Worm (Caenorhabditis elegans) whole organism, young adult: ENCODE data around the gene srab-2.

Source experiments
- B0336.3 ChIP-seq: fragments of 200-800 bp; sonication (Bioruptor generic); IDR thresholded peaks from 2 replicates; pipeline ENCODE4 v1.3.6; 2022; ENCODE audit warnings: missing genetic modification characterization, missing compliant biosample characterization
- C06A6.2 ChIP-seq: fragments of 200-800 bp; sonication (Bioruptor generic); conservative IDR thresholded peaks from 2 replicates; pipeline ENCODE4 v1.3.6; 2022; ENCODE audit warnings: missing genetic modification characterization, missing compliant biosample characterization
- D2030.7 ChIP-seq: fragments of 200-800 bp; sonication (Bioruptor generic); IDR thresholded peaks from 2 replicates; pipeline ENCODE4 v1.3.6; 2022; ENCODE audit warnings: missing genetic modification reagents, missing genetic modification characterization, missing compliant biosample characterization
- F10E7.11 ChIP-seq: sonication (generic microtip); optimal IDR thresholded peaks from 2 replicates; lab custom pipeline; 2017; ENCODE audit warnings: mild to moderate bottlenecking, missing genetic modification characterization, moderate library complexity, missing compliant biosample characterization
- F23B12.7 ChIP-seq: sonication (generic microtip); optimal IDR thresholded peaks from 2 replicates; lab custom pipeline; 2017; ENCODE audit warnings: missing genetic modification characterization, mild to moderate bottlenecking, missing compliant biosample characterization, antibody characterized with exemption, moderate library complexity; ENCODE audit not compliant: insufficient read depth
- F37B4.10 ChIP-seq: fragments of 200-800 bp; sonication (Bioruptor generic); IDR thresholded peaks from 2 replicates; pipeline ENCODE4 v1.3.6; 2022; ENCODE audit warnings: missing genetic modification characterization, missing compliant biosample characterization
- F57C9.4 ChIP-seq: sonication (generic microtip); optimal IDR thresholded peaks from 2 replicates; lab custom pipeline; 2017; ENCODE audit warnings: mild to moderate bottlenecking, missing genetic modification characterization, missing compliant biosample characterization
- K11D2.4 ChIP-seq: fragments of 200-800 bp; sonication (Bioruptor generic); IDR thresholded peaks from 2 replicates; pipeline ENCODE4 v1.3.6; 2022; ENCODE audit warnings: missing genetic modification reagents, missing genetic modification characterization, missing compliant biosample characterization
- T26A5.8 ChIP-seq: sonication (generic microtip); optimal IDR thresholded peaks from 2 replicates; lab custom pipeline; 2016; ENCODE audit warnings: missing genetic modification characterization, missing compliant biosample characterization
- akir-1 ChIP-seq: fragments of 200-800 bp; sonication (Bioruptor generic); optimal IDR thresholded peaks from 2 replicates; lab custom pipeline; 2018; ENCODE audit warnings: mild to moderate bottlenecking, missing genetic modification characterization, moderate library complexity, missing compliant biosample characterization
- aptf-2 ChIP-seq: fragments of 200-800 bp; sonication (Bioruptor generic); conservative IDR thresholded peaks from 2 replicates; pipeline ENCODE4 v1.3.6; 2022; ENCODE audit warnings: missing genetic modification reagents, missing genetic modification characterization, missing compliant biosample characterization
- attf-5 ChIP-seq: fragments of 200-800 bp; sonication (Bioruptor generic); optimal IDR thresholded peaks from 2 replicates; lab custom pipeline; 2018; ENCODE audit warnings: mild to moderate bottlenecking, missing genetic modification characterization, missing compliant biosample characterization
- attf-6 ChIP-seq: fragments of 200-800 bp; sonication (Bioruptor generic); IDR thresholded peaks from 2 replicates; pipeline ENCODE4 v1.3.6; 2022; ENCODE audit warnings: missing genetic modification reagents, missing genetic modification characterization, missing compliant biosample characterization
- bed-1 ChIP-seq: fragments of 200-800 bp; sonication (Bioruptor generic); IDR thresholded peaks from 2 replicates; pipeline ENCODE4 v1.3.6; 2022; ENCODE audit warnings: missing genetic modification reagents, missing genetic modification characterization, missing compliant biosample characterization
- ccch-3 ChIP-seq: fragments of 200-800 bp; sonication (Bioruptor generic); optimal IDR thresholded peaks from 2 replicates; lab custom pipeline; 2018; ENCODE audit warnings: mild to moderate bottlenecking, missing genetic modification characterization, missing compliant biosample characterization
- cebp-1 ChIP-seq, 2 experiments: fragments of 200-800 bp in 1 of 2; sonication (Bioruptor generic) in 1 of 2; sonication (generic microtip) in 1 of 2; IDR thresholded peaks in 1 of 2; optimal IDR thresholded peaks in 1 of 2; 2 replicates each; pipeline versions ENCODE4 v1.3.6 to Lab custom; 2017 to 2022; ENCODE audit warnings: missing compliant biosample characterization in 2 of 2, missing genetic modification characterization in 2 of 2, mild to moderate bottlenecking in 1 of 2, missing genetic modification reagents in 1 of 2, moderate library complexity in 1 of 2
- ceh-27 ChIP-seq: fragments of 200-800 bp; sonication (Bioruptor generic); optimal IDR thresholded peaks from 2 replicates; lab custom pipeline; 2018; ENCODE audit warnings: mild to moderate bottlenecking, missing genetic modification characterization, moderate library complexity, missing compliant biosample characterization
- ceh-40 ChIP-seq: fragments of 200-800 bp; sonication (Bioruptor generic); IDR thresholded peaks from 2 replicates; pipeline ENCODE4 v1.3.6; 2022; ENCODE audit warnings: missing genetic modification characterization, missing compliant biosample characterization
- ceh-79 ChIP-seq: sonication (generic microtip); optimal IDR thresholded peaks from 2 replicates; lab custom pipeline; 2017; ENCODE audit warnings: mild to moderate bottlenecking, missing genetic modification characterization, missing compliant biosample characterization
- ceh-91 ChIP-seq: fragments of 200-800 bp; sonication (Bioruptor generic); IDR thresholded peaks from 2 replicates; pipeline ENCODE4 v1.3.6; 2022; ENCODE audit warnings: missing genetic modification reagents, missing genetic modification characterization, missing compliant biosample characterization
- dpl-1 ChIP-seq: fragments of 150-350 bp; optimal IDR thresholded peaks from 2 replicates; lab custom pipeline; 2014; ENCODE audit warnings: missing biosample characterization, missing genetic modification reagents, missing genetic modification characterization
- egrh-3 ChIP-seq: fragments of 200-800 bp; sonication (Bioruptor generic); IDR thresholded peaks from 2 replicates; pipeline ENCODE4 v1.3.6; 2022; ENCODE audit warnings: missing genetic modification reagents, missing genetic modification characterization, missing compliant biosample characterization
- ekl-4 ChIP-seq: fragments of 200-800 bp; sonication (Bioruptor generic); IDR thresholded peaks from 2 replicates; pipeline ENCODE4 v1.3.6; 2022; ENCODE audit warnings: missing genetic modification reagents, missing genetic modification characterization, missing compliant biosample characterization
- ets-4 ChIP-seq: fragments of 200-800 bp; sonication (Bioruptor generic); optimal IDR thresholded peaks from 2 replicates; lab custom pipeline; 2018; ENCODE audit warnings: mild to moderate bottlenecking, missing genetic modification characterization, missing compliant biosample characterization
- him-1 ChIP-seq: sonication (generic microtip); optimal IDR thresholded peaks from 2 replicates; lab custom pipeline; 2016; ENCODE audit warnings: missing genotype, missing genetic modification reagents, missing genetic modification characterization, missing compliant biosample characterization
- hlh-12 ChIP-seq: sonication (generic microtip); optimal IDR thresholded peaks from 2 replicates; lab custom pipeline; 2016; ENCODE audit warnings: missing genetic modification characterization, missing compliant biosample characterization
- hlh-26 ChIP-seq: fragments of 200-800 bp; sonication (Bioruptor generic); conservative IDR thresholded peaks from 2 replicates; pipeline ENCODE4 v1.3.6; 2022; ENCODE audit warnings: missing genetic modification reagents, missing genetic modification characterization, missing compliant biosample characterization
- hmg-1.2 ChIP-seq: fragments of 200-800 bp; sonication (Bioruptor generic); IDR thresholded peaks from 2 replicates; pipeline ENCODE4 v1.3.6; 2022; ENCODE audit warnings: missing genetic modification reagents, missing genetic modification characterization, missing compliant biosample characterization
- hsf-1 ChIP-seq: fragments of 200-800 bp; sonication (Bioruptor generic); IDR thresholded peaks from 2 replicates; pipeline ENCODE4 v1.3.6; 2022; ENCODE audit warnings: missing genetic modification reagents, missing genetic modification characterization, missing compliant biosample characterization
- lin-26 ChIP-seq: fragments of 200-800 bp; sonication (Bioruptor generic); IDR thresholded peaks from 2 replicates; pipeline ENCODE4 v1.3.6; 2022; ENCODE audit warnings: missing genetic modification reagents, missing genetic modification characterization, missing compliant biosample characterization
- lin-40 ChIP-seq: sonication (generic microtip); optimal IDR thresholded peaks from 2 replicates; lab custom pipeline; 2016; ENCODE audit warnings: missing genetic modification characterization, mild to moderate bottlenecking, missing compliant biosample characterization, missing genotype, missing genetic modification reagents
- lin-54 ChIP-seq: fragments of 200-800 bp; sonication (Bioruptor generic); optimal IDR thresholded peaks from 2 replicates; lab custom pipeline; 2018; ENCODE audit warnings: mild to moderate bottlenecking, missing genetic modification characterization, missing compliant biosample characterization
- lir-1 ChIP-seq: fragments of 200-800 bp; sonication (Bioruptor generic); conservative IDR thresholded peaks from 2 replicates; pipeline ENCODE4 v1.3.6; 2022; ENCODE audit warnings: missing genetic modification reagents, missing genetic modification characterization, missing compliant biosample characterization
- madf-10 ChIP-seq: sonication (generic microtip); optimal IDR thresholded peaks from 2 replicates; lab custom pipeline; 2016; ENCODE audit warnings: mild to moderate bottlenecking, missing genetic modification characterization, missing compliant biosample characterization
- mcd-1 ChIP-seq: fragments of 200-800 bp; sonication (Bioruptor generic); IDR thresholded peaks from 2 replicates; pipeline ENCODE4 v1.3.6; 2022; ENCODE audit warnings: missing genetic modification reagents, missing genetic modification characterization, missing compliant biosample characterization
- nhr-27 ChIP-seq: fragments of 200-800 bp; sonication (Bioruptor generic); optimal IDR thresholded peaks from 2 replicates; lab custom pipeline; 2018; ENCODE audit warnings: mild to moderate bottlenecking, missing genetic modification characterization, moderate library complexity, missing compliant biosample characterization
- nhr-80 ChIP-seq: sonication (generic microtip); optimal IDR thresholded peaks from 2 replicates; lab custom pipeline; 2016; ENCODE audit warnings: missing genetic modification characterization, missing compliant biosample characterization
- snpc-4 ChIP-seq, 5 experiments: fragments of 150-350 bp in 1 of 5; sonication (generic microtip) in 4 of 5; optimal IDR thresholded peaks; 2 replicates each; lab custom pipeline; 2014 to 2018; ENCODE audit warnings: missing genetic modification characterization in 5 of 5, missing biosample characterization in 3 of 5, antibody characterized with exemption in 2 of 5, mild to moderate bottlenecking in 2 of 5, missing compliant biosample characterization in 2 of 5, missing genotype in 2 of 5, moderate library complexity in 2 of 5, missing genetic modification reagents in 1 of 5
- somi-1 ChIP-seq: fragments of 200-800 bp; sonication (Bioruptor generic); optimal IDR thresholded peaks from 2 replicates; lab custom pipeline; 2018; ENCODE audit warnings: mild to moderate bottlenecking, missing genetic modification characterization, missing compliant biosample characterization
- unc-62 ChIP-seq: fragments of 150-350 bp; optimal IDR thresholded peaks from 2 replicates; lab custom pipeline; 2014; ENCODE audit warnings: missing biosample characterization, missing genetic modification reagents, missing genetic modification characterization
- xnd-1 ChIP-seq: sonication (generic microtip); optimal IDR thresholded peaks from 2 replicates; lab custom pipeline; 2016; ENCODE audit warnings: missing genotype, missing genetic modification reagents, missing genetic modification characterization, missing compliant biosample characterization
- zfh-2 ChIP-seq: fragments of 200-800 bp; sonication (Bioruptor generic); conservative IDR thresholded peaks from 2 replicates; pipeline ENCODE4 v1.3.6; 2022; ENCODE audit warnings: missing genetic modification reagents, missing genetic modification characterization, missing compliant biosample characterization
- ztf-18 ChIP-seq: sonication (generic microtip); optimal IDR thresholded peaks from 2 replicates; lab custom pipeline; 2016; ENCODE audit warnings: missing genotype, mild to moderate bottlenecking, missing genetic modification characterization, missing compliant biosample characterization
- ztf-25 ChIP-seq: fragments of 200-800 bp; sonication (Bioruptor generic); IDR thresholded peaks from 2 replicates; pipeline ENCODE4 v1.3.6; 2022; ENCODE audit warnings: missing genetic modification reagents, missing genetic modification characterization, missing compliant biosample characterization

The srab-2 gene

DNA sequence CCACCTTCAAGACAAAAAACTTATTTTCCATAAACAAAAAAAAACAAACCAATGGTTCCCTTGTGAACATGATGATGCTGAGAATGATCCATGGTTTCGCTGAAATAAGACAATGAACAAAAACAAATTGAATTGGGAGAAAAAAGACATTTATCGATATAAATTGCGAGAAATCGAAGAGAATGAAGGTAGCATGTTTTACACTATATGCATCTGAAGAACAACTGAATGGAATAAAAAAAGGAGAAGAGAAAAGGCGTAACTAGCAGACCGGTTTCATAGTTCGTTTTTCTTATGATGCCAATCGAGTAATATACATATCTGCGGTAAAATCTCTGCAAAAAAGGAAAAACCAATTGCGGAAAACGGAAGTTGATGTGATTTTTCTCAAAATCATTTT is 35.4 kb downstream of the srab-2 start, which contains the start of gene Y58A7A.1 (continued):
- TF ChIP-seq akir-1 (GFP tag; lab: Kevin White, UChicago) (no peak), aptf-2 (no peak), hsf-1 (GFP tag; lab: Robert Waterston, UW) (no peak)

ce11 chrV:5067390-5067789 is 37.4 kb downstream of the srab-2 start:
- TF ChIP-seq cebp-1 (GFP tag; IDR thresholded peaks at IDR 0.05; lab: Robert Waterston, UW) (peak; percentile 48; the same call in 1 of the 2 replicates), cebp-1 (tag; optimal IDR thresholded peaks at IDR 0.05; lab: Kevin White, UChicago) (peak; percentile 74), attf-5 (GFP tag; lab: Kevin White, UChicago) (no peak), ekl-4 (GFP tag; lab: Robert Waterston, UW) (no peak), B0336.3 (GFP tag; lab: Robert Waterston, UW) (no peak), nhr-27 (no peak), madf-10 (tag; lab: Kevin White, UChicago) (no peak), nhr-80 (tag; lab: Kevin White, UChicago) (peak; percentile 87), unc-62 (GFP tag; lab: Kevin White, UChicago) (peak; percentile 67), ztf-18 (no peak), xnd-1 (tag; lab: Kevin White, UChicago) (no peak), hsf-1 (GFP tag; lab: Robert Waterston, UW) (no peak), bed-1 (no peak), ceh-79 (no peak), T26A5.8 (tag; lab: Kevin White, UChicago) (no peak), ztf-25 (no peak), F23B12.7 (tag; lab: Kevin White, UChicago) (no peak)

DNA sequence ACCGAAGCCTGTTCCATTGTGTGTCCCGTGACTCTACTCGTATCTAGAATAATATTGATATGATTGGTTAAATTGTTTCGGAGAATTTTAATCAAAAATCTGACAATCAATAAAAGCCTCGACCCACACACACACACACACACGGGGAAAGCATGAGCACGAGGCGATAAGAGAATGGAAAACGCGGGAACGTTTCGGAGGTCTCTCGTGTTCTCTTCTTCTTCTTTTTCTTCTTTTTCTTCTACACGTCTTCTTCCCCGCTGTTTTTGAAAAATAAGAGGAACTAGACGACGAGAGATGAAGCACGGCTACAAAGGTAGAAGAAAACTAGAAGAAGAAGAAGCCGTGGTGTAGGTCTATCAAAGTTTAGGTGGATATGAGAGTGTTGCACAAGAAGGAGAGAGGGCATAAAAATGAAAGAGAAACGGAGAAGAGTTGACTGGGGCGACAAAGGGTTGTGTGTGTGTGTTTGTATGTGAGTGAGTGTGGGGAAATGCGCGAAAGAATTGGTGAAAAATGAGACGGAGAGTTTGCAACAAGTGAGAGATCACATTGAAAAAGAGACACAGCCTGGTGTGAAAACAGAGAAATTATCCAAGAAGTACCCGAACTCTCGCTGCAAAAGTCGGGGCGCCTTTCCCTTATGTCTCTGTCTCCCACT is 39.9 kb downstream of the srab-2 start, which contains the start of gene mlk-1:
mlk-1 (minus strand) TSS at position 51 of the 661 bp plus-strand sequence.
- TF ChIP-seq ets-4 (GFP tag; lab: Kevin White, UChicago) (no peak), him-1 (tag; lab: Kevin White, UChicago) (no peak), hmg-1.2 (peak; percentile 59; the same call in 1 of the 2 replicates), D2030.7 (GFP tag; lab: Robert Waterston, UW) (no peak), lin-40 (tag; lab: Kevin White, UChicago) (peak; percentile 71), F57C9.4 (no peak), F10E7.11 (no peak), lin-26 (GFP tag; lab: Robert Waterston, UW) (no peak), lin-54 (GFP tag; lab: Kevin White, UChicago) (no peak), ceh-91 (GFP tag; lab: Robert Waterston, UW) (no peak), C06A6.2 (GFP tag; lab: Robert Waterston, UW) (no peak), hlh-26 (GFP tag; lab: Robert Waterston, UW) (no peak), hlh-12 (tag; lab: Kevin White, UChicago) (no peak), unc-62 (GFP tag; lab: Kevin White, UChicago) (no peak), attf-6 (GFP tag; lab: Robert Waterston, UW) (no peak), nhr-80 (tag; lab: Kevin White, UChicago) (peak; percentile 43), somi-1 (GFP tag; lab: Kevin White, UChicago) (peak; percentile 39), lir-1 (GFP tag; lab: Robert Waterston, UW) (no peak), hsf-1 (GFP tag; lab: Robert Waterston, UW) (peak; percentile 46; the same call in 1 of the 2 replicates), dpl-1 (no peak), K11D2.4 (GFP tag; lab: Robert Waterston, UW) (no peak), F37B4.10 (GFP tag; lab: Robert Waterston, UW) (no peak), zfh-2 (GFP tag; lab: Robert Waterston, UW) (no peak), ccch-3 (no peak), mcd-1 (GFP tag; lab: Robert Waterston, UW) (0 out of 2 replicates have a peak, but pooled peaks have one; percentile 29), ceh-40 (GFP tag; lab: Robert Waterston, UW) (no peak), B0336.3 (GFP tag; lab: Robert Waterston, UW) (peak; percentile 73; the same call in 1 of the 2 replicates), ztf-18 (peak; percentile 22), egrh-3 (GFP tag; lab: Robert Waterston, UW) (peak; percentile 18), snpc-4 (GFP tag; optimal IDR thresholded peaks at IDR 0.05; lab: Kevin White, UChicago) (no peak), snpc-4 (tag; optimal IDR thresholded peaks at IDR 0.05; lab: Kevin White, UChicago) (peak in 3 of 4 experiments; percentile 7 to 35 (median 9)), ceh-27 (GFP tag; lab: Kevin White, UChicago) (peak; percentile 47)
